Fruit fly (Drosophila melanogaster) whole organism, embryonic: Measurements from ENCODE around the gene CG14442.

Source experiments
- Antp ChIP-seq: fragments of 200-800 bp; sonication (Bioruptor generic); optimal IDR thresholded peaks from 3 replicates; lab custom pipeline; 2016; ENCODE audit warnings: missing biosample characterization, missing genetic modification characterization
- Atf3 ChIP-seq: fragments of 200-800 bp; sonication (Bioruptor generic); optimal IDR thresholded peaks from 3 replicates; lab custom pipeline; 2016; ENCODE audit warnings: missing biosample characterization, missing genetic modification characterization
- CG10543 ChIP-seq: fragments of 200-800 bp; sonication (Bioruptor generic); optimal IDR thresholded peaks from 3 replicates; lab custom pipeline; 2017; ENCODE audit warnings: missing biosample characterization, mild to moderate bottlenecking, missing genetic modification characterization, moderate library complexity
- CG12104 ChIP-seq: fragments of 200-800 bp; sonication (Bioruptor generic); optimal IDR thresholded peaks from 3 replicates; lab custom pipeline; 2016; ENCODE audit warnings: missing biosample characterization, missing genetic modification characterization
- CG1233 ChIP-seq: fragments of 200-800 bp; sonication (Bioruptor generic); optimal IDR thresholded peaks from 4 replicates; lab custom pipeline; 2018; ENCODE audit warnings: missing biosample characterization, mild to moderate bottlenecking, missing genetic modification characterization
- CG12659 ChIP-seq: fragments of 200-800 bp; sonication (Bioruptor generic); optimal IDR thresholded peaks from 3 replicates; lab custom pipeline; 2017; ENCODE audit warnings: mild to moderate bottlenecking, missing biosample characterization, missing genetic modification reagents, missing genetic modification characterization
- CG13296 ChIP-seq: fragments of 200-800 bp; sonication (Bioruptor generic); optimal IDR thresholded peaks from 3 replicates; lab custom pipeline; 2018; ENCODE audit warnings: missing biosample characterization, mild to moderate bottlenecking, missing genetic modification characterization
- CG15601 ChIP-seq: fragments of 200-800 bp; sonication (Bioruptor generic); optimal IDR thresholded peaks from 3 replicates; lab custom pipeline; 2019; ENCODE audit warnings: missing biosample characterization, mild to moderate bottlenecking, missing genetic modification characterization, moderate library complexity
- CG16815 ChIP-seq: fragments of 200-800 bp; sonication (Bioruptor generic); optimal IDR thresholded peaks from 3 replicates; lab custom pipeline; 2017; ENCODE audit warnings: missing biosample characterization, mild to moderate bottlenecking, missing genetic modification characterization
- CG1792 ChIP-seq: fragments of 200-800 bp; sonication (Bioruptor generic); optimal IDR thresholded peaks from 2 replicates; lab custom pipeline; 2016; ENCODE audit warnings: missing biosample characterization, missing genetic modification characterization
- CG18262 ChIP-seq: fragments of 200-800 bp; optimal IDR thresholded peaks from 3 replicates; lab custom pipeline; 2019; ENCODE audit warnings: missing biosample characterization, mild to moderate bottlenecking, missing genetic modification characterization, moderate library complexity
- CG18599 ChIP-seq: fragments of 200-800 bp; sonication (Bioruptor generic); optimal IDR thresholded peaks from 3 replicates; lab custom pipeline; 2017; ENCODE audit warnings: missing biosample characterization, missing genetic modification characterization, mild to moderate bottlenecking, moderate library complexity, missing genetic modification reagents
- CG2120 ChIP-seq: fragments of 200-800 bp; sonication (Bioruptor generic); optimal IDR thresholded peaks from 3 replicates; lab custom pipeline; 2016; ENCODE audit warnings: missing biosample characterization, missing genetic modification characterization
- CG3838 ChIP-seq: fragments of 200-800 bp; sonication (Bioruptor generic); optimal IDR thresholded peaks from 3 replicates; lab custom pipeline; 2016; ENCODE audit warnings: missing biosample characterization, missing genetic modification characterization
- CG3847 ChIP-seq: fragments of 200-800 bp; sonication (Bioruptor generic); IDR thresholded peaks from 2 replicates; pipeline ENCODE4 v1.3.6; 2022; ENCODE audit warnings: missing biosample characterization, missing genetic modification characterization
- CG4854 ChIP-seq: fragments of 200-800 bp; sonication (Bioruptor generic); optimal IDR thresholded peaks from 2 replicates; lab custom pipeline; 2016; ENCODE audit warnings: missing biosample characterization, missing genetic modification characterization, inconsistent platforms
- CG6813 ChIP-seq: fragments of 200-800 bp; sonication (Bioruptor generic); optimal IDR thresholded peaks from 2 replicates; lab custom pipeline; 2017; ENCODE audit warnings: missing biosample characterization, missing genetic modification characterization, mild to moderate bottlenecking, moderate library complexity, missing genetic modification reagents
- CG7357 ChIP-seq: fragments of 200-800 bp; sonication (Bioruptor generic); IDR thresholded peaks from 3 replicates; pipeline ENCODE4 v1.3.6; 2022; ENCODE audit warnings: missing biosample characterization, missing genetic modification characterization
- CG7556 ChIP-seq: fragments of 200-800 bp; sonication (Bioruptor generic); optimal IDR thresholded peaks from 2 replicates; lab custom pipeline; 2017; ENCODE audit warnings: missing biosample characterization, mild to moderate bottlenecking, missing genetic modification characterization
- CHES-1-like ChIP-seq: fragments of 200-800 bp; sonication (Bioruptor generic); optimal IDR thresholded peaks from 2 replicates; lab custom pipeline; 2016; ENCODE audit warnings: missing biosample characterization, missing genetic modification characterization
- Dp ChIP-seq: fragments of 200-800 bp; sonication (Bioruptor generic); optimal IDR thresholded peaks from 2 replicates; lab custom pipeline; 2018; ENCODE audit warnings: missing biosample characterization, mild to moderate bottlenecking, missing genetic modification characterization, moderate library complexity
- Fer2 ChIP-seq: fragments of 200-800 bp; sonication (Bioruptor generic); optimal IDR thresholded peaks from 2 replicates; lab custom pipeline; 2018; ENCODE audit warnings: missing biosample characterization, mild to moderate bottlenecking, missing genetic modification characterization, moderate library complexity
- Gug ChIP-seq: fragments of 200-800 bp; sonication (Bioruptor generic); IDR thresholded peaks from 4 replicates; pipeline ENCODE4 v1.3.6; 2022; ENCODE audit warnings: missing biosample characterization, missing genetic modification characterization
- HLH54F ChIP-seq: fragments of 200-800 bp; sonication (Bioruptor generic); optimal IDR thresholded peaks from 3 replicates; lab custom pipeline; 2016; ENCODE audit warnings: missing biosample characterization, missing genetic modification characterization
- Hr39 ChIP-seq: fragments of >200 bp; optimal IDR thresholded peaks from 2 replicates; lab custom pipeline; 2017
- Jarid2 ChIP-seq: fragments of 200-800 bp; sonication (Bioruptor generic); optimal IDR thresholded peaks from 3 replicates; lab custom pipeline; 2017; ENCODE audit warnings: mild to moderate bottlenecking, missing biosample characterization, missing genetic modification reagents, missing genetic modification characterization
- Lhr ChIP-seq: fragments of 200-800 bp; sonication (Bioruptor generic); optimal IDR thresholded peaks from 3 replicates; lab custom pipeline; 2017; ENCODE audit warnings: mild to moderate bottlenecking, missing biosample characterization, missing genetic modification reagents, missing genetic modification characterization
- Lim3 ChIP-seq: fragments of 200-800 bp; sonication (Bioruptor generic); IDR thresholded peaks from 2 replicates; pipeline ENCODE4 v1.3.6; 2022; ENCODE audit warnings: missing biosample characterization, missing genetic modification characterization
- Stat92E ChIP-seq, 3 experiments: fragments of >200 bp in 2 of 3; fragments of 200-800 bp in 1 of 3; sonication (Bioruptor generic) in 1 of 3; optimal IDR thresholded peaks; 2 replicates each; lab custom pipeline; 2017 to 2019; ENCODE audit warnings: missing biosample characterization in 3 of 3, missing genetic modification characterization in 3 of 3, mild to moderate bottlenecking in 1 of 3, moderate library complexity in 1 of 3
- Trl ChIP-seq, 3 experiments: fragments of >200 bp in 2 of 3; fragments of 200-800 bp in 1 of 3; sonication (Bioruptor generic) in 1 of 3; optimal IDR thresholded peaks; 2 replicates in 1 of 3; 3 replicates in 2 of 3; lab custom pipeline; 2016 to 2017; ENCODE audit warnings: missing biosample characterization in 1 of 3, missing genetic modification characterization in 1 of 3
- ash1 ChIP-seq: fragments of 200-800 bp; sonication (Bioruptor generic); optimal IDR thresholded peaks from 2 replicates; lab custom pipeline; 2018; ENCODE audit warnings: missing biosample characterization, mild to moderate bottlenecking, missing genetic modification characterization
- bsh ChIP-seq, 2 experiments: fragments of 200-800 bp; sonication (Bioruptor generic); optimal IDR thresholded peaks; 2 replicates each; lab custom pipeline; 2017 to 2018; ENCODE audit warnings: mild to moderate bottlenecking in 2 of 2, missing biosample characterization in 2 of 2, missing genetic modification characterization in 2 of 2, moderate library complexity in 1 of 2
- crp ChIP-seq, 2 experiments: fragments of 200-800 bp; sonication (Bioruptor generic); optimal IDR thresholded peaks; 2 replicates in 1 of 2; 3 replicates in 1 of 2; lab custom pipeline; 2017; ENCODE audit warnings: missing biosample characterization in 2 of 2, missing genetic modification characterization in 2 of 2, mild to moderate bottlenecking in 1 of 2, moderate library complexity in 1 of 2
- da ChIP-seq: fragments of 200-800 bp; sonication (Bioruptor generic); optimal IDR thresholded peaks from 2 replicates; lab custom pipeline; 2016; ENCODE audit warnings: missing biosample characterization, missing genetic modification characterization
- gcm ChIP-seq: fragments of 200-800 bp; sonication (Bioruptor generic); optimal IDR thresholded peaks from 2 replicates; lab custom pipeline; 2019; ENCODE audit warnings: missing biosample characterization, mild to moderate bottlenecking, missing genetic modification characterization, moderate library complexity
- gcm2 ChIP-seq: fragments of 200-800 bp; sonication (Bioruptor generic); optimal IDR thresholded peaks from 2 replicates; lab custom pipeline; 2016; ENCODE audit warnings: missing biosample characterization, missing genetic modification characterization
- knrl ChIP-seq: fragments of 200-800 bp; sonication (Bioruptor generic); IDR thresholded peaks from 3 replicates; pipeline ENCODE4 v1.3.6; 2022; ENCODE audit warnings: missing biosample characterization, missing genetic modification characterization; ENCODE audit not compliant: partially characterized antibody
- nerfin-1 ChIP-seq: fragments of 200-800 bp; sonication (Bioruptor generic); optimal IDR thresholded peaks from 3 replicates; lab custom pipeline; 2019; ENCODE audit warnings: missing biosample characterization, mild to moderate bottlenecking, missing genetic modification characterization, moderate library complexity
- nom ChIP-seq: fragments of 200-800 bp; sonication (Bioruptor generic); optimal IDR thresholded peaks from 2 replicates; lab custom pipeline; 2017; ENCODE audit warnings: missing biosample characterization, missing genetic modification characterization, mild to moderate bottlenecking, moderate library complexity, missing genetic modification reagents
- odd ChIP-seq: fragments of 200-800 bp; sonication (Bioruptor generic); optimal IDR thresholded peaks from 2 replicates; lab custom pipeline; 2017; ENCODE audit warnings: missing biosample characterization, mild to moderate bottlenecking, missing genetic modification characterization
- pan ChIP-seq, 4 experiments: fragments of >200 bp in 3 of 4; fragments of 200-800 bp in 1 of 4; sonication (Bioruptor generic) in 1 of 4; optimal IDR thresholded peaks in 3 of 4; IDR thresholded peaks in 1 of 4; 2 replicates each; pipeline versions ENCODE4 v1.3.6 to Lab custom; 2017 to 2022; ENCODE audit warnings: missing biosample characterization in 2 of 4, missing genetic modification characterization in 2 of 4, mixed read lengths in 1 of 4
- phol ChIP-seq: fragments of 200-800 bp; sonication (Bioruptor generic); optimal IDR thresholded peaks from 3 replicates; lab custom pipeline; 2018; ENCODE audit warnings: missing biosample characterization, mild to moderate bottlenecking, missing genetic modification characterization, moderate library complexity
- pzg ChIP-seq: fragments of 200-800 bp; sonication (Bioruptor generic); optimal IDR thresholded peaks from 3 replicates; lab custom pipeline; 2018; ENCODE audit warnings: missing biosample characterization, mild to moderate bottlenecking, missing genetic modification characterization, moderate library complexity
- ranshi ChIP-seq: fragments of 200-800 bp; sonication (Bioruptor generic); IDR thresholded peaks from 2 replicates; pipeline ENCODE4 v1.3.6; 2022; ENCODE audit warnings: missing biosample characterization, missing genetic modification characterization
- scrt ChIP-seq: fragments of 200-800 bp; sonication (Bioruptor generic); optimal IDR thresholded peaks from 2 replicates; lab custom pipeline; 2018; ENCODE audit warnings: missing biosample characterization, mild to moderate bottlenecking, missing genetic modification characterization, moderate library complexity
- ttk ChIP-seq: fragments of 200-800 bp; sonication (Bioruptor generic); IDR thresholded peaks from 2 replicates; pipeline ENCODE4 v2.1.2; 2022; ENCODE audit warnings: missing biosample characterization, missing genetic modification characterization
- vvl ChIP-seq: fragments of 200-800 bp; sonication (Bioruptor generic); IDR thresholded peaks from 2 replicates; pipeline ENCODE4 v1.3.6; 2022; ENCODE audit warnings: missing biosample characterization, missing genetic modification characterization
- z ChIP-seq: fragments of 200-800 bp; sonication (Bioruptor generic); IDR thresholded peaks from 3 replicates; pipeline ENCODE4 v1.3.6; 2022; ENCODE audit warnings: missing biosample characterization, missing genetic modification characterization
- zfh2 ChIP-seq: fragments of 200-800 bp; sonication (Bioruptor generic); optimal IDR thresholded peaks from 2 replicates; lab custom pipeline; 2016; ENCODE audit warnings: missing biosample characterization, missing genetic modification characterization

The CG14442 gene

DNA sequence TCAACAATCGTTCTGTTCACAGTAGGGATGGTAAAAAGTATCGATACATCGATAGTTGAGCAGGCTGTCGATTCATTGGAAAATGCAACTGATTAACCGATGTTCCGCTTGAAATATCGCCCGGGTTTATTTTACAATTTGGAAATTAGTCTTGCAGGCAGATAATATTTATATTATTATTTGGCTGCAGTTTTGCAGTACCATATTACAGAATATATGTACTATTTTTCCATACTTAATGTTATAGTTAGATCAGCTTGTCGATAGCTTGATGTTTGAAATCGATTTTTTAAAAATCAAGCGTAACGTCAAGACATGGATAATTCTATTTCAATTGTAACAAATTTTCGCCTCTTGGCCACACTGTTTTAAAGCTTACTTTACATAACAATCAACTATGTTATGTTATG lies at the start of gene CG14442:
Gene CG14442, minus strand, starts transcription at position 29 of the 410 bp plus-strand sequence.
- TF ChIP-seq CG15601 (tag; lab: Kevin White, UChicago) (peak; percentile 33), ttk (GFP tag; lab: Robert Waterston, UW) (no peak), z (no peak), ash1 (GFP tag; lab: Kevin White, UChicago) (no peak), Atf3 (GFP tag; lab: Kevin White, UChicago) (no peak), pzg (peak; percentile 66), bsh (GFP tag; optimal IDR thresholded peaks at IDR 0.05; lab: Kevin White, UChicago) (peak in 1 of 2 experiments; percentile 25), Lhr (GFP tag; lab: Kevin White, UChicago) (peak; percentile 52), CG18599 (GFP tag; lab: Kevin White, UChicago) (peak; percentile 31), CG7556 (GFP tag; lab: Kevin White, UChicago) (peak; percentile 12), HLH54F (GFP tag; lab: Kevin White, UChicago) (peak; percentile 32), nom (GFP tag; lab: Kevin White, UChicago) (no peak), da (GFP tag; lab: Kevin White, UChicago) (no peak), Lim3 (no peak), zfh2 (GFP tag; lab: Kevin White, UChicago) (peak; percentile 25), CG10543 (GFP tag; lab: Kevin White, UChicago) (peak; percentile 1), odd (no peak), knrl (GFP tag; lab: Robert Waterston, UW) (peak; percentile 93), Antp (no peak), CG6813 (GFP tag; lab: Kevin White, UChicago) (no peak), Gug (GFP tag; lab: Robert Waterston, UW) (peak; percentile 34; the same call in 1 of the 4 replicates), scrt (no peak), ranshi (no peak), Hr39 (lab: Kevin White, UChicago) (no peak), CG4854 (GFP tag; lab: Kevin White, UChicago) (no peak), CG18262 (no peak), CG12104 (GFP tag; lab: Kevin White, UChicago) (peak; percentile 16), CG3847 (GFP tag; lab: Robert Waterston, UW) (peak; percentile 45; the same call in 1 of the 2 replicates), vvl (0 out of 2 replicates have a peak, but pooled peaks have one; percentile 20), pan (optimal IDR thresholded peaks at IDR 0.05; lab: Kevin White, UChicago) (no peak), pan (GFP tag; optimal IDR thresholded peaks at IDR 0.05 in 1 of 2, IDR thresholded peaks at IDR 0.05 in 1 of 2) (no peak), CG7357 (GFP tag; lab: Robert Waterston, UW) (no peak), CG2120 (GFP tag; lab: Kevin White, UChicago) (peak; percentile 60), Stat92E (GFP tag; optimal IDR thresholded peaks at IDR 0.05; lab: Kevin White, UChicago) (no peak), CG1233 (GFP tag; lab: Kevin White, UChicago) (no peak), crp (GFP tag; optimal IDR thresholded peaks at IDR 0.05; lab: Kevin White, UChicago) (peak in 1 of 2 experiments; percentile 21), Fer2 (tag; lab: Kevin White, UChicago) (no peak), phol (peak; percentile 59), Jarid2 (GFP tag; lab: Kevin White, UChicago) (no peak), CG12659 (GFP tag; lab: Kevin White, UChicago) (peak; percentile 64), CHES-1-like (GFP tag; lab: Kevin White, UChicago) (no peak), CG16815 (GFP tag; lab: Kevin White, UChicago) (no peak), CG3838 (GFP tag; lab: Kevin White, UChicago) (peak; percentile 4), CG13296 (peak; percentile 29), gcm2 (GFP tag; lab: Kevin White, UChicago) (no peak), CG1792 (no peak), gcm (GFP tag; lab: Kevin White, UChicago) (no peak), Dp (GFP tag; lab: Kevin White, UChicago) (peak; percentile 65), nerfin-1 (no peak), Trl (optimal IDR thresholded peaks at IDR 0.05; lab: Kevin White, UChicago) (no peak), Trl (GFP tag; optimal IDR thresholded peaks at IDR 0.05; lab: Kevin White, UChicago) (peak; percentile 0)
